Worm (Caenorhabditis elegans) whole organism, L2 larva: ENCODE data around the gene far-3.

ENCODE experiments used
- C34F6.9 ChIP-seq: fragments of 150-350 bp; optimal IDR thresholded peaks from 2 replicates; lab custom pipeline; 2014; ENCODE audit warnings: missing biosample characterization, missing genetic modification characterization
- F13H6.1 ChIP-seq: sonication (generic microtip); optimal IDR thresholded peaks from 2 replicates; lab custom pipeline; 2016; ENCODE audit warnings: missing genetic modification characterization, missing compliant biosample characterization
- R02D3.7 ChIP-seq: fragments of 150-350 bp; optimal IDR thresholded peaks from 2 replicates; lab custom pipeline; 2014; ENCODE audit warnings: missing biosample characterization, missing genetic modification characterization
- Y55F3AM.14 ChIP-seq: fragments of 200-800 bp; sonication (Bioruptor generic); optimal IDR thresholded peaks from 2 replicates; lab custom pipeline; 2018; ENCODE audit warnings: mild to moderate bottlenecking, missing genetic modification characterization, missing compliant biosample characterization
- ZK546.5 ChIP-seq: sonication (generic microtip); optimal IDR thresholded peaks from 2 replicates; lab custom pipeline; 2017; ENCODE audit warnings: missing biosample characterization, missing genetic modification characterization
- alr-1 ChIP-seq: fragments of 150-350 bp; optimal IDR thresholded peaks from 2 replicates; lab custom pipeline; 2014; ENCODE audit warnings: missing biosample characterization, missing genetic modification characterization
- aly-2 ChIP-seq: fragments of 150-350 bp; optimal IDR thresholded peaks from 2 replicates; lab custom pipeline; 2014; ENCODE audit warnings: missing biosample characterization, missing genetic modification characterization
- ama-1 ChIP-seq: fragments of 150-350 bp; optimal IDR thresholded peaks from 2 replicates; lab custom pipeline; 2018; ENCODE audit warnings: inconsistent platforms
- blmp-1 ChIP-seq: sonication (generic microtip); optimal IDR thresholded peaks from 2 replicates; lab custom pipeline; 2017; ENCODE audit warnings: missing genetic modification characterization, mild to moderate bottlenecking, missing compliant biosample characterization, antibody characterized with exemption, moderate library complexity; ENCODE audit not compliant: insufficient read depth
- ceh-82 ChIP-seq: fragments of 150-350 bp; optimal IDR thresholded peaks from 2 replicates; lab custom pipeline; 2014; ENCODE audit warnings: missing biosample characterization, missing genetic modification characterization
- crh-2 ChIP-seq: sonication (generic microtip); optimal IDR thresholded peaks from 2 replicates; lab custom pipeline; 2017; ENCODE audit warnings: missing biosample characterization, missing genetic modification characterization
- dmd-4 ChIP-seq: sonication (generic microtip); optimal IDR thresholded peaks from 2 replicates; lab custom pipeline; 2017; ENCODE audit warnings: missing biosample characterization, missing genetic modification characterization
- elt-1 ChIP-seq: fragments of 150-350 bp; optimal IDR thresholded peaks from 2 replicates; lab custom pipeline; 2014; ENCODE audit warnings: missing biosample characterization, missing genetic modification characterization
- elt-3 ChIP-seq: sonication (generic microtip); optimal IDR thresholded peaks from 2 replicates; lab custom pipeline; 2017; ENCODE audit warnings: missing biosample characterization, missing genetic modification characterization
- fos-1 ChIP-seq: fragments of 150-350 bp; optimal IDR thresholded peaks from 2 replicates; lab custom pipeline; 2014; ENCODE audit warnings: missing biosample characterization, missing genetic modification characterization
- gmeb-1 ChIP-seq: fragments of 150-350 bp; optimal IDR thresholded peaks from 2 replicates; lab custom pipeline; 2014; ENCODE audit warnings: missing biosample characterization, missing genetic modification characterization
- lin-13 ChIP-seq: fragments of 150-350 bp; optimal IDR thresholded peaks from 2 replicates; lab custom pipeline; 2014; ENCODE audit warnings: missing biosample characterization, missing genetic modification reagents, missing genetic modification characterization
- lsy-2 ChIP-seq, 2 experiments: fragments of 150-350 bp in 1 of 2; sonication (generic microtip) in 1 of 2; optimal IDR thresholded peaks; 2 replicates each; lab custom pipeline; 2014 to 2017; ENCODE audit warnings: missing biosample characterization in 2 of 2, missing genetic modification characterization in 2 of 2
- mab-5 ChIP-seq: fragments of 150-350 bp; optimal IDR thresholded peaks from 2 replicates; lab custom pipeline; 2014; ENCODE audit warnings: missing biosample characterization, missing genetic modification characterization
- mbf-1 ChIP-seq: sonication (generic microtip); optimal IDR thresholded peaks from 2 replicates; lab custom pipeline; 2017; ENCODE audit warnings: missing biosample characterization, missing genetic modification characterization
- nhr-10 ChIP-seq: sonication (generic microtip); optimal IDR thresholded peaks from 2 replicates; lab custom pipeline; 2017; ENCODE audit warnings: missing biosample characterization, missing genetic modification characterization
- nhr-11 ChIP-seq: fragments of 150-350 bp; optimal IDR thresholded peaks from 2 replicates; lab custom pipeline; 2014; ENCODE audit warnings: missing biosample characterization, missing genetic modification characterization
- nhr-12 ChIP-seq: fragments of 150-350 bp; optimal IDR thresholded peaks from 2 replicates; lab custom pipeline; 2014; ENCODE audit warnings: missing biosample characterization, missing genetic modification characterization
- nhr-129 ChIP-seq: fragments of 150-350 bp; optimal IDR thresholded peaks from 2 replicates; lab custom pipeline; 2014; ENCODE audit warnings: missing biosample characterization, missing genetic modification characterization
- nhr-21 ChIP-seq: fragments of 150-350 bp; optimal IDR thresholded peaks from 2 replicates; lab custom pipeline; 2014; ENCODE audit warnings: missing biosample characterization, missing genetic modification characterization
- nhr-23 ChIP-seq: fragments of 150-350 bp; optimal IDR thresholded peaks from 2 replicates; lab custom pipeline; 2014; ENCODE audit warnings: missing biosample characterization, missing genetic modification reagents, missing genetic modification characterization
- nhr-25 ChIP-seq: fragments of 150-350 bp; sonication (generic microtip); optimal IDR thresholded peaks from 3 replicates; lab custom pipeline; 2014; ENCODE audit warnings: missing biosample characterization, missing genetic modification characterization
- nhr-77 ChIP-seq: fragments of 150-350 bp; optimal IDR thresholded peaks from 2 replicates; lab custom pipeline; 2014; ENCODE audit warnings: missing biosample characterization, missing genetic modification characterization
- peb-1 ChIP-seq: fragments of 150-350 bp; optimal IDR thresholded peaks from 2 replicates; lab custom pipeline; 2014; ENCODE audit warnings: missing biosample characterization, missing genetic modification characterization
- sem-4 ChIP-seq: fragments of 150-350 bp; optimal IDR thresholded peaks from 2 replicates; lab custom pipeline; 2014; ENCODE audit warnings: missing biosample characterization, missing genetic modification reagents, missing genetic modification characterization
- skn-1 ChIP-seq: sonication (generic microtip); optimal IDR thresholded peaks from 2 replicates; lab custom pipeline; 2017; ENCODE audit warnings: missing biosample characterization, missing genetic modification characterization
- sma-3 ChIP-seq: sonication (generic microtip); optimal IDR thresholded peaks from 2 replicates; lab custom pipeline; 2016; ENCODE audit warnings: missing genetic modification reagents, missing genetic modification characterization, missing compliant biosample characterization
- sma-9 ChIP-seq, 2 experiments: fragments of 150-350 bp in 1 of 2; sonication (generic microtip) in 1 of 2; optimal IDR thresholded peaks; 2 replicates each; lab custom pipeline; 2014 to 2016; ENCODE audit warnings: missing genetic modification characterization in 2 of 2, mild to moderate bottlenecking in 1 of 2, missing biosample characterization in 1 of 2, missing compliant biosample characterization in 1 of 2, missing genetic modification reagents in 1 of 2, moderate library complexity in 1 of 2
- snpc-4 ChIP-seq: fragments of 150-350 bp; optimal IDR thresholded peaks from 2 replicates; lab custom pipeline; 2014; ENCODE audit warnings: missing biosample characterization, missing genetic modification characterization
- unc-55 ChIP-seq: fragments of 150-350 bp; sonication (generic microtip); optimal IDR thresholded peaks from 3 replicates; lab custom pipeline; 2014; ENCODE audit warnings: missing biosample characterization, missing genetic modification reagents, missing genetic modification characterization
- unc-62 ChIP-seq: fragments of 150-350 bp; optimal IDR thresholded peaks from 2 replicates; lab custom pipeline; 2014; ENCODE audit warnings: missing biosample characterization, missing genetic modification reagents, missing genetic modification characterization
- zag-1 ChIP-seq: fragments of 150-350 bp; optimal IDR thresholded peaks from 2 replicates; lab custom pipeline; 2014; ENCODE audit warnings: missing biosample characterization, missing genetic modification characterization
- ztf-1 ChIP-seq: fragments of 200-800 bp; sonication (Bioruptor generic); conservative IDR thresholded peaks from 2 replicates; pipeline ENCODE4 v1.3.6; 2022; ENCODE audit warnings: missing genetic modification characterization, missing compliant biosample characterization
- ztf-11 ChIP-seq: sonication (generic microtip); optimal IDR thresholded peaks from 2 replicates; lab custom pipeline; 2017; ENCODE audit warnings: missing biosample characterization, missing genetic modification characterization

Gene far-3

ce11 chrV:13013158-13013557 is 15.8 kb upstream of the far-3 start, which contains the start of gene try-10:
try-10 (minus strand) TSS chrV:13013258.
- no peak for TF ChIP-seq elt-3 (tag; lab: Kevin White, UChicago)
- no peak for TF ChIP-seq unc-62
- no peak for TF ChIP-seq alr-1
- TF ChIP-seq ama-1 (lab: Kevin White, UChicago): no peak
- no peak for TF ChIP-seq peb-1 (tag; lab: Kevin White, UChicago)
- no peak for TF ChIP-seq C34F6.9 (tag; lab: Kevin White, UChicago)
- TF ChIP-seq skn-1 (tag; lab: Kevin White, UChicago): no peak
- TF ChIP-seq elt-1 (tag; lab: Kevin White, UChicago): no peak
- no peak for TF ChIP-seq ztf-1

- no peak for TF ChIP-seq nhr-23 (tag; lab: Kevin White, UChicago)
- TF ChIP-seq sma-9 (GFP tag; optimal IDR thresholded peaks at IDR 0.05; lab: Kevin White, UChicago): peak; percentile 78
- TF ChIP-seq sma-9 (tag; optimal IDR thresholded peaks at IDR 0.05; lab: Kevin White, UChicago): no peak
- no peak for TF ChIP-seq ZK546.5
- TF ChIP-seq fos-1 (tag; lab: Kevin White, UChicago): peak; percentile 28
- no peak for TF ChIP-seq nhr-11 (tag; lab: Kevin White, UChicago)
- TF ChIP-seq ztf-11 (tag; lab: Kevin White, UChicago): no peak
- no peak for TF ChIP-seq alr-1
- no peak for TF ChIP-seq nhr-129 (tag; lab: Kevin White, UChicago)
- TF ChIP-seq lsy-2 (tag; optimal IDR thresholded peaks at IDR 0.05; lab: Kevin White, UChicago): no peak
- TF ChIP-seq ceh-82: no peak
- no peak for TF ChIP-seq nhr-10 (tag; lab: Kevin White, UChicago)
- TF ChIP-seq skn-1 (tag; lab: Kevin White, UChicago): no peak
- TF ChIP-seq nhr-12: no peak
- no peak for TF ChIP-seq R02D3.7 (tag; lab: Kevin White, UChicago)
- no peak for TF ChIP-seq nhr-21 (tag; lab: Kevin White, UChicago)
- TF ChIP-seq nhr-25 (tag; lab: Kevin White, UChicago): no peak
- TF ChIP-seq elt-3 (tag; lab: Kevin White, UChicago): no peak
- peak; percentile 92 for TF ChIP-seq crh-2
- TF ChIP-seq elt-1 (tag; lab: Kevin White, UChicago): no peak
- peak; percentile 22 for TF ChIP-seq gmeb-1 (tag; lab: Kevin White, UChicago)
- no peak for TF ChIP-seq C34F6.9 (tag; lab: Kevin White, UChicago)
- no peak for TF ChIP-seq sma-3
- TF ChIP-seq F13H6.1 (tag; lab: Kevin White, UChicago): peak; percentile 42
These were observed 14.6 kb upstream of the far-3 start for ce11 chrV:13011904-13012303.

- TF ChIP-seq ztf-11 (tag; lab: Kevin White, UChicago) (no peak), lsy-2 (tag; optimal IDR thresholded peaks at IDR 0.05; lab: Kevin White, UChicago) (peak in 1 of 2 experiments; percentile 49), C34F6.9 (tag; lab: Kevin White, UChicago) (peak; percentile 57), zag-1 (tag; lab: Kevin White, UChicago) (no peak), nhr-129 (tag; lab: Kevin White, UChicago) (peak; percentile 37), sem-4 (no peak), mbf-1 (tag; lab: Kevin White, UChicago) (no peak), ceh-82 (no peak), peb-1 (tag; lab: Kevin White, UChicago) (no peak), nhr-11 (tag; lab: Kevin White, UChicago) (no peak), F13H6.1 (tag; lab: Kevin White, UChicago) (peak; percentile 7), unc-55 (GFP tag; lab: Kevin White, UChicago) (peak; percentile 32), lin-13 (GFP tag; lab: Kevin White, UChicago) (peak; percentile 21), crh-2 (peak; percentile 49), blmp-1 (tag; lab: Kevin White, UChicago) (peak; percentile 39), gmeb-1 (tag; lab: Kevin White, UChicago) (no peak), Y55F3AM.14 (GFP tag; lab: Kevin White, UChicago) (no peak), mab-5 (tag; lab: Kevin White, UChicago) (no peak)
These were observed 12.5 kb upstream of the far-3 start for ce11 chrV:13009843-13010242.

ce11 chrV:13009271-13009670 is 11.9 kb upstream of the far-3 start:
- TF ChIP-seq gmeb-1 (tag; lab: Kevin White, UChicago) (no peak), unc-55 (GFP tag; lab: Kevin White, UChicago) (no peak), aly-2 (tag; lab: Kevin White, UChicago) (no peak), dmd-4 (tag; lab: Kevin White, UChicago) (no peak), nhr-11 (tag; lab: Kevin White, UChicago) (no peak), elt-3 (tag; lab: Kevin White, UChicago) (no peak), sma-3 (no peak), snpc-4 (tag; lab: Kevin White, UChicago) (no peak), elt-1 (tag; lab: Kevin White, UChicago) (no peak), unc-62 (no peak), nhr-77 (tag; lab: Kevin White, UChicago) (no peak), ZK546.5 (no peak)
- TF ChIP-seq, all 48 proteins: peak for 0
